Fruit fly (Drosophila melanogaster) whole organism, embryonic: ENCODE data around the gene Elo68alpha.

ENCODE experiments used
- Blimp-1 ChIP-seq: fragments of 200-800 bp; sonication (Bioruptor generic); optimal IDR thresholded peaks from 3 replicates; lab custom pipeline; 2018; ENCODE audit warnings: missing biosample characterization, missing genetic modification characterization, mild to moderate bottlenecking, moderate library complexity, missing genetic modification reagents
- CG10654 ChIP-seq: fragments of 200-800 bp; sonication (Bioruptor generic); optimal IDR thresholded peaks from 2 replicates; lab custom pipeline; 2016; ENCODE audit warnings: missing biosample characterization, missing genetic modification characterization
- CG14014 ChIP-seq: fragments of 200-800 bp; sonication (Bioruptor generic); IDR thresholded peaks from 2 replicates; pipeline ENCODE4 v1.3.6; 2022; ENCODE audit warnings: missing biosample characterization, missing genetic modification characterization
- CG14441 ChIP-seq: fragments of 200-800 bp; sonication (Bioruptor generic); IDR thresholded peaks from 2 replicates; pipeline ENCODE4 v1.3.6; 2022; ENCODE audit warnings: missing biosample characterization, missing genetic modification characterization
- CG14965 ChIP-seq: fragments of 200-800 bp; sonication (Bioruptor generic); optimal IDR thresholded peaks from 2 replicates; lab custom pipeline; 2016; ENCODE audit warnings: missing biosample characterization, missing genetic modification characterization, borderline replicate concordance
- CG1529 ChIP-seq: fragments of 200-800 bp; sonication (Bioruptor generic); optimal IDR thresholded peaks from 3 replicates; lab custom pipeline; 2018; ENCODE audit warnings: missing biosample characterization, missing genetic modification characterization
- CG17802 ChIP-seq: fragments of 200-800 bp; sonication (Bioruptor generic); optimal IDR thresholded peaks from 2 replicates; lab custom pipeline; 2018; ENCODE audit warnings: missing biosample characterization, mild to moderate bottlenecking, missing genetic modification characterization, moderate library complexity
- CG18476 ChIP-seq: fragments of 200-800 bp; sonication (Bioruptor generic); optimal IDR thresholded peaks from 2 replicates; lab custom pipeline; 2016; ENCODE audit warnings: missing biosample characterization, mild to moderate bottlenecking, missing genetic modification characterization
- CG2875 ChIP-seq: fragments of 200-800 bp; sonication (Bioruptor generic); optimal IDR thresholded peaks from 2 replicates; lab custom pipeline; 2017; ENCODE audit warnings: missing biosample characterization, mild to moderate bottlenecking, missing genetic modification characterization, missing genetic modification reagents
- CG32532 ChIP-seq: fragments of 200-800 bp; sonication (Bioruptor generic); IDR thresholded peaks from 2 replicates; pipeline ENCODE4 v1.3.6; 2022; ENCODE audit warnings: missing biosample characterization, missing genetic modification characterization
- CG33557 ChIP-seq: fragments of 200-800 bp; sonication (Bioruptor generic); optimal IDR thresholded peaks from 2 replicates; lab custom pipeline; 2019; ENCODE audit warnings: missing biosample characterization, mild to moderate bottlenecking, missing genetic modification characterization, moderate library complexity
- CG3726 ChIP-seq: fragments of 200-800 bp; sonication (Bioruptor generic); IDR thresholded peaks from 3 replicates; pipeline ENCODE4, ENCODE4 v1.3.6; 2022; ENCODE audit warnings: missing biosample characterization, missing genetic modification characterization
- CG43689 ChIP-seq: fragments of 200-800 bp; sonication (Bioruptor generic); IDR thresholded peaks from 2 replicates; pipeline ENCODE4 v1.3.6; 2022; ENCODE audit warnings: missing biosample characterization, missing genetic modification characterization
- CG4707 ChIP-seq: fragments of 200-800 bp; sonication (Bioruptor generic); optimal IDR thresholded peaks from 2 replicates; lab custom pipeline; 2018; ENCODE audit warnings: missing biosample characterization, mild to moderate bottlenecking, missing genetic modification characterization, moderate library complexity
- Deaf1 ChIP-seq: fragments of 200-800 bp; optimal IDR thresholded peaks from 3 replicates; lab custom pipeline; 2019; ENCODE audit warnings: missing biosample characterization, mild to moderate bottlenecking, missing genetic modification characterization, moderate library complexity
- Ets65A ChIP-seq: fragments of 200-800 bp; sonication (Bioruptor generic); peaks from one replicate; lab custom pipeline; 2016; ENCODE audit warnings: missing biosample characterization, missing genetic modification characterization
- HLH3B ChIP-seq: fragments of 200-800 bp; sonication (Bioruptor generic); IDR thresholded peaks from 2 replicates; pipeline ENCODE4 v1.3.6; 2022; ENCODE audit warnings: missing biosample characterization, missing genetic modification characterization
- Hr78 ChIP-seq, 2 experiments: fragments of 200-800 bp in 1 of 2; fragments of >200 bp in 1 of 2; sonication (Bioruptor generic) in 1 of 2; optimal IDR thresholded peaks; 2 replicates each; lab custom pipeline; 2017 to 2019; ENCODE audit warnings: missing biosample characterization in 2 of 2, missing genetic modification characterization in 2 of 2, mild to moderate bottlenecking in 1 of 2, moderate library complexity in 1 of 2
- Med ChIP-seq: fragments of 200-800 bp; sonication (Bioruptor generic); peaks from one replicate; lab custom pipeline; 2016; ENCODE audit warnings: missing biosample characterization, missing genetic modification characterization, mild to moderate bottlenecking, inconsistent platforms, moderate library complexity
- Opbp ChIP-seq: fragments of 200-800 bp; sonication (Bioruptor generic); IDR thresholded peaks from 3 replicates; pipeline ENCODE4 v1.3.6; 2022; ENCODE audit warnings: missing biosample characterization, missing genetic modification characterization; ENCODE audit not compliant: partially characterized antibody
- Stat92E ChIP-seq, 3 experiments: fragments of >200 bp in 2 of 3; fragments of 200-800 bp in 1 of 3; sonication (Bioruptor generic) in 1 of 3; optimal IDR thresholded peaks; 2 replicates each; lab custom pipeline; 2017 to 2019; ENCODE audit warnings: missing biosample characterization in 3 of 3, missing genetic modification characterization in 3 of 3, mild to moderate bottlenecking in 1 of 3, moderate library complexity in 1 of 3
- Xrp1 ChIP-seq: fragments of 200-800 bp; sonication (Bioruptor generic); IDR thresholded peaks from 2 replicates; pipeline ENCODE4 v1.3.6; 2022; ENCODE audit warnings: missing biosample characterization, missing genetic modification characterization
- al ChIP-seq: fragments of 200-800 bp; sonication (Bioruptor generic); IDR thresholded peaks from 2 replicates; pipeline ENCODE4 v1.3.6; 2022; ENCODE audit warnings: missing biosample characterization, missing genetic modification characterization
- bcd ChIP-seq: fragments of 200-800 bp; sonication (Bioruptor generic); optimal IDR thresholded peaks from 2 replicates; lab custom pipeline; 2017; ENCODE audit warnings: missing biosample characterization, mild to moderate bottlenecking, missing genetic modification characterization
- bowl ChIP-seq: fragments of 200-800 bp; sonication (Bioruptor generic); IDR thresholded peaks from 2 replicates; pipeline ENCODE4 v1.3.6; 2022; ENCODE audit warnings: missing biosample characterization, missing genetic modification characterization
- cg ChIP-seq: fragments of 200-800 bp; sonication (Bioruptor generic); optimal IDR thresholded peaks from 3 replicates; lab custom pipeline; 2019; ENCODE audit warnings: missing biosample characterization, mild to moderate bottlenecking, missing genetic modification characterization, moderate library complexity
- crp ChIP-seq, 2 experiments: fragments of 200-800 bp; sonication (Bioruptor generic); optimal IDR thresholded peaks; 2 replicates in 1 of 2; 3 replicates in 1 of 2; lab custom pipeline; 2017; ENCODE audit warnings: missing biosample characterization in 2 of 2, missing genetic modification characterization in 2 of 2, mild to moderate bottlenecking in 1 of 2, moderate library complexity in 1 of 2
- cwo ChIP-seq: fragments of 200-800 bp; sonication (Bioruptor generic); optimal IDR thresholded peaks from 3 replicates; lab custom pipeline; 2017; ENCODE audit warnings: missing biosample characterization, missing genetic modification characterization, mild to moderate bottlenecking, moderate library complexity, missing genetic modification reagents
- da ChIP-seq: fragments of 200-800 bp; sonication (Bioruptor generic); optimal IDR thresholded peaks from 2 replicates; lab custom pipeline; 2016; ENCODE audit warnings: missing biosample characterization, missing genetic modification characterization
- dysf ChIP-seq: fragments of 200-800 bp; sonication (Bioruptor generic); IDR thresholded peaks from 3 replicates; pipeline ENCODE4 v1.3.6; 2022; ENCODE audit warnings: missing biosample characterization, missing genetic modification characterization
- gfzf ChIP-seq: fragments of 200-800 bp; sonication (Bioruptor generic); optimal IDR thresholded peaks from 2 replicates; lab custom pipeline; 2016; ENCODE audit warnings: missing biosample characterization, mild to moderate bottlenecking, missing genetic modification characterization, moderate library complexity
- ind ChIP-seq: fragments of 200-800 bp; sonication (Bioruptor generic); optimal IDR thresholded peaks from 3 replicates; lab custom pipeline; 2016; ENCODE audit warnings: missing biosample characterization, missing genetic modification characterization
- kni ChIP-seq: fragments of 200-800 bp; sonication (Bioruptor generic); optimal IDR thresholded peaks from 3 replicates; lab custom pipeline; 2017; ENCODE audit warnings: mild to moderate bottlenecking, missing biosample characterization, missing genetic modification reagents, missing genetic modification characterization
- oc ChIP-seq: fragments of 200-800 bp; sonication (Bioruptor generic); optimal IDR thresholded peaks from 2 replicates; lab custom pipeline; 2018; ENCODE audit warnings: missing biosample characterization, mild to moderate bottlenecking, missing genetic modification characterization, moderate library complexity
- phol ChIP-seq: fragments of 200-800 bp; sonication (Bioruptor generic); optimal IDR thresholded peaks from 3 replicates; lab custom pipeline; 2018; ENCODE audit warnings: missing biosample characterization, mild to moderate bottlenecking, missing genetic modification characterization, moderate library complexity
- prd ChIP-seq, 3 experiments: fragments of >200 bp in 2 of 3; fragments of 200-800 bp in 1 of 3; sonication (Bioruptor generic) in 1 of 3; optimal IDR thresholded peaks in 2 of 3; IDR thresholded peaks in 1 of 3; 2 replicates in 2 of 3; 3 replicates in 1 of 3; pipeline versions ENCODE4 v1.3.6 to Lab custom; 2017 to 2022; ENCODE audit warnings: missing biosample characterization in 1 of 3, missing genetic modification characterization in 1 of 3
- pros ChIP-seq: fragments of 200-800 bp; sonication (Bioruptor generic); optimal IDR thresholded peaks from 3 replicates; lab custom pipeline; 2019; ENCODE audit warnings: missing biosample characterization, mild to moderate bottlenecking, missing genetic modification characterization, moderate library complexity
- sd ChIP-seq: fragments of 200-800 bp; sonication (Bioruptor generic); optimal IDR thresholded peaks from 3 replicates; lab custom pipeline; 2018; ENCODE audit warnings: missing biosample characterization, mild to moderate bottlenecking, missing genetic modification characterization, moderate library complexity
- sens ChIP-seq: fragments of 200-800 bp; sonication (Bioruptor generic); peaks from one replicate; lab custom pipeline; 2016; ENCODE audit warnings: missing biosample characterization, missing genetic modification characterization
- seq ChIP-seq: fragments of 200-800 bp; sonication (Bioruptor generic); IDR thresholded peaks from 2 replicates; pipeline ENCODE4 v1.3.6; 2022; ENCODE audit warnings: missing biosample characterization, missing genetic modification characterization
- slbo ChIP-seq: fragments of 200-800 bp; sonication (Bioruptor generic); IDR thresholded peaks from 2 replicates; pipeline ENCODE4 v1.3.6; 2022; ENCODE audit warnings: missing biosample characterization, missing genetic modification characterization
- slou ChIP-seq: fragments of 200-800 bp; sonication (Bioruptor generic); optimal IDR thresholded peaks from 3 replicates; lab custom pipeline; 2016; ENCODE audit warnings: missing biosample characterization, missing genetic modification characterization
- sob ChIP-seq: fragments of 200-800 bp; sonication (Bioruptor generic); IDR thresholded peaks from 2 replicates; pipeline ENCODE4 v1.3.6; 2022; ENCODE audit warnings: missing biosample characterization, missing genetic modification characterization
- vvl ChIP-seq: fragments of 200-800 bp; sonication (Bioruptor generic); IDR thresholded peaks from 2 replicates; pipeline ENCODE4 v1.3.6; 2022; ENCODE audit warnings: missing biosample characterization, missing genetic modification characterization

Gene Elo68alpha

DNA sequence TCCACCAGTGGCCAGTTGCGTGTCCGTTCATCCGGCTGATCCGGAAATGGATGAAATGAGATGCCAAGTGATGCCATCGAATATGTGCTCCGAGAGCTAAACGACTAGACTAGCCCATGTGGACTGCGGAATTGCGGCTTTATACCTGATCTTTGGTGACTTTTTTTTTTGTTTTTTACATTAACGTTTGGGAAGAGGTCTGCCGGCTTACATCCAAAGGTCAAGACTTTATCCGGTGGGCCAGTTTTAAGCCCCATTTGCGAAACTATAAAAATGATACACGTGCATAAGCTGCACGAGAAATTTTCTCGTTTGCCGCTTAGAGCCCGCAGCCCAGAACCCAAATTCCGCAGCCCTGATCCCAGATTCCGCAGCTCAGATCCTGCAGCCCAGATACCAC is at the start of gene Elo68alpha:
TSS of gene Elo68alpha (minus strand) at position 101 of the 400 bp plus-strand sequence.
- TF ChIP-seq sob (GFP tag; lab: Robert Waterston, UW) (no peak), slou (no peak), slbo (GFP tag; lab: Robert Waterston, UW) (no peak), gfzf (GFP tag; lab: Kevin White, UChicago) (no peak)

DNA sequence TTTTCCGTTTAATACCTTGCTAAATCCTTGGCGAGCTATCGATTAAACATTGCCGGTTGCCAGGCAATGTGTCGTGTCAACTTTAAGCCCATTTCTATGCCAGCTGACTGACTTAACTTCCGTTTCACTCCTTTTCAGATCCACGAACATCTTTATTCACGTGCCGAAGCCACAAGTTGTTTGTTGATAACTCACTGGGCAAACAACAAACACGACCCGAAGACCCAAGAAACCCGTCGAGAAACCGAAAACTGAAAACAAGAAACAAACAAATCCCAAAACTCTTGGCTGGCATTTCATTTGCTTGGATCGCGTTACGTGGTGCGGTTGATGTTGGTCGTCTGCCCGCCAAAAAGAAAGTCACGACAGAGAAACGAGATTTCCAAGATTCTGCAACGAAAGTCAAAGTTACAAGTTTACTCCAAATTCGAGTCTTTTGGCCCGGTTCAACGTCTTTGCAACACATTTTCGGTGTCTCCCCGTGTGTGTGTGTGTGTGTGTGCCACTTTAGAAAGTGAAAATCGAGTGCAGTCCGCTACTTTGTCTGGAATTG is 48.0 kb upstream of the Elo68alpha start, which contains the start of gene CG6216:
TSS of gene CG6216 (minus strand) at position 51 of the 553 bp plus-strand sequence.
- TF ChIP-seq Med (GFP tag; lab: Kevin White, UChicago) (peak; percentile 45), Stat92E (GFP tag; optimal IDR thresholded peaks at IDR 0.05; lab: Kevin White, UChicago) (peak in 1 of 3 experiments; percentile 3), sd (peak; percentile 24), Opbp (no peak), oc (tag; lab: Kevin White, UChicago) (peak; percentile 38), CG14965 (GFP tag; lab: Kevin White, UChicago) (no peak), CG2875 (GFP tag; lab: Kevin White, UChicago) (peak; percentile 38), CG33557 (peak; percentile 26), sens (GFP tag; lab: Kevin White, UChicago) (peak; percentile 62), crp (GFP tag; optimal IDR thresholded peaks at IDR 0.05; lab: Kevin White, UChicago) (no peak), Hr78 (GFP tag; optimal IDR thresholded peaks at IDR 0.05; lab: Kevin White, UChicago) (peak in 1 of 2 experiments; percentile 38), cg (GFP tag; lab: Kevin White, UChicago) (peak; percentile 1), ind (GFP tag; lab: Kevin White, UChicago) (no peak), kni (GFP tag; lab: Kevin White, UChicago) (peak; percentile 73), CG4707 (GFP tag; lab: Kevin White, UChicago) (peak; percentile 12), CG32532 (GFP tag; lab: Robert Waterston, UW) (no peak), Ets65A (GFP tag; lab: Kevin White, UChicago) (no peak), vvl (peak; percentile 8; the same call in 1 of the 2 replicates), Blimp-1 (GFP tag; lab: Kevin White, UChicago) (peak; percentile 99), Xrp1 (GFP tag; lab: Robert Waterston, UW) (0 out of 2 replicates have a peak, but pooled peaks have one; percentile 15), Deaf1 (peak; percentile 78), pros (GFP tag; lab: Kevin White, UChicago) (peak; percentile 96), cwo (peak; percentile 7)
- TF ChIP-seq, all 482 proteins: peak for 17

DNA sequence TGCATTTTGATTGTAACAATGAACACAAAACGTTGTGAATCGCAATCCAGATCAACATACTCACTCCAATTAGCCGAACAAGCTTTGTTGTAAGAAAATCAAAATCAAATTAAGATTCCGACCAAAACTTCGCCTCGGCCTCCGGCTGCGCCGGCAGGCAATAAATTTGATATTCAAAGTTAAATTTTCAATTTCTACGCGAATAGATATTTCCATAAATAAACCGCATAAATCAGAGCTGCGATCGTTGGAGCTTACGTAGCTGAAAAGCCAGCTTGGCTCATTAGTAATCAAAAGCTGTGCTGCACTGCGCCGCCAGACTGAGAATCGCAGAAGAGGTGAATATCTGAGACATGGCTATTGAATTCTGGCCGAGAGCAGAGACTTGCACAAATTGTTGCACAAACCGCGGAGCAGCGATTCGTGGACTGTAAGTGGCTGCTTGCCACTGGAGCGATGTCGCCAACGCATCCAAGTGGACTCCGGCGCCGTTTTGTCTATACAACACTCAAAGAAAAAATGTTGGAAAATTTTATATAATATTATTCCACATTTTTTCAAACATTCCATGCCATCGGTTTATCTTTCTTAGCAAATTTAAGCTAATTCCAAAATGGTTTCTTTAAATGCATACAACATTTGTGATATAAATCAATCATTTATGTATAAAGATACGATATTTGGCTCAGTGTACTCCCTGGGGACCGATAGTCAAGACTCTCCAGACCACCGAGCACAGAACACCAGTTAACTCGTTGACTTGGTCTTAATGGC is 45.8 kb upstream of the Elo68alpha start:
- 0 out of 2 replicates have a peak, but pooled peaks have one; percentile 34 for TF ChIP-seq HLH3B (GFP tag; lab: Robert Waterston, UW)
- no peak for TF ChIP-seq prd (optimal IDR thresholded peaks at IDR 0.05; lab: Kevin White, UChicago)
- peak; percentile 56; the same call in 2 of the 3 replicates for TF ChIP-seq prd (GFP tag; IDR thresholded peaks at IDR 0.05; lab: Robert Waterston, UW)
- peak; percentile 22; the same call in 1 of the 2 replicates for TF ChIP-seq CG14014 (GFP tag; lab: Robert Waterston, UW)
- peak; percentile 26 for TF ChIP-seq pros (GFP tag; lab: Kevin White, UChicago)
- TF ChIP-seq Stat92E (GFP tag; optimal IDR thresholded peaks at IDR 0.05; lab: Kevin White, UChicago), result no peak
- TF ChIP-seq CG17802 (tag; lab: Kevin White, UChicago), result peak; percentile 17
- TF ChIP-seq bcd (GFP tag; lab: Kevin White, UChicago), result peak; percentile 46
- peak; percentile 48 for TF ChIP-seq CG1529
- peak; percentile 65 for TF ChIP-seq phol (tag; lab: Kevin White, UChicago)
- TF ChIP-seq CG10654, result peak; percentile 25
- TF ChIP-seq al (GFP tag; lab: Robert Waterston, UW), result peak; percentile 33; the same call in 1 of the 2 replicates
- TF ChIP-seq CG18476 (GFP tag; lab: Kevin White, UChicago), result no peak
- TF ChIP-seq seq (GFP tag; lab: Robert Waterston, UW), result 0 out of 2 replicates have a peak, but pooled peaks have one; percentile 9
- peak; percentile 70 for TF ChIP-seq dysf (GFP tag; lab: Robert Waterston, UW)
- TF ChIP-seq bowl (GFP tag; lab: Robert Waterston, UW), result no peak
- peak; percentile 49; the same call in 1 of the 2 replicates for TF ChIP-seq CG14441 (GFP tag; lab: Robert Waterston, UW)
- TF ChIP-seq CG43689, result no peak
- TF ChIP-seq da (GFP tag; lab: Kevin White, UChicago), result no peak
- no peak for TF ChIP-seq CG3726 (GFP tag; lab: Robert Waterston, UW)
